Fruit fly (Drosophila melanogaster) whole organism, pupa: ENCODE measurements around the gene Seipin.
A peak's percentile ranks its signal among the peaks of the same experiment; 100 is the strongest.

Experiments used
- CG10348 ChIP-seq: fragments of 200-800 bp; sonication (Bioruptor generic); IDR thresholded peaks from 2 replicates; pipeline ENCODE4 v1.3.6; 2022; ENCODE audit warnings: missing biosample characterization, missing genetic modification characterization
- CG13204 ChIP-seq: fragments of 200-800 bp; sonication (Bioruptor generic); optimal IDR thresholded peaks from 2 replicates; lab custom pipeline; 2018; ENCODE audit warnings: missing biosample characterization, mild to moderate bottlenecking, missing genetic modification characterization, moderate library complexity
- CG17806 ChIP-seq: fragments of 200-800 bp; sonication (Bioruptor generic); optimal IDR thresholded peaks from 2 replicates; lab custom pipeline; 2018; ENCODE audit warnings: missing biosample characterization, mild to moderate bottlenecking, missing genetic modification characterization, moderate library complexity
- CG34367 ChIP-seq: fragments of 200-800 bp; sonication (Bioruptor generic); optimal IDR thresholded peaks from 2 replicates; lab custom pipeline; 2018; ENCODE audit warnings: missing biosample characterization, mild to moderate bottlenecking, missing genetic modification characterization
- CG4496 ChIP-seq: fragments of 200-800 bp; sonication (Bioruptor generic); IDR thresholded peaks from 3 replicates; pipeline ENCODE4 v1.3.6; 2022; ENCODE audit warnings: missing biosample characterization, missing genetic modification characterization
- CG8301 ChIP-seq: fragments of 200-800 bp; sonication (Bioruptor generic); optimal IDR thresholded peaks from 2 replicates; lab custom pipeline; 2018; ENCODE audit warnings: missing biosample characterization, mild to moderate bottlenecking, missing genetic modification characterization
- CG9948 ChIP-seq: fragments of 200-800 bp; sonication (Bioruptor generic); optimal IDR thresholded peaks from 2 replicates; lab custom pipeline; 2018; ENCODE audit warnings: missing biosample characterization, mild to moderate bottlenecking, missing genetic modification characterization, moderate library complexity
- EcR ChIP-seq: fragments of 200-800 bp; sonication (Bioruptor generic); optimal IDR thresholded peaks from 3 replicates; lab custom pipeline; 2019; ENCODE audit warnings: missing biosample characterization, missing genetic modification characterization, mild to moderate bottlenecking, moderate library complexity, missing genetic modification reagents
- Ets98B ChIP-seq: fragments of 200-800 bp; sonication (Bioruptor generic); IDR thresholded peaks from 2 replicates; pipeline ENCODE4 v1.3.6; 2022; ENCODE audit warnings: missing biosample characterization, missing genetic modification characterization
- Pif1B ChIP-seq: fragments of 200-800 bp; sonication (Bioruptor generic); optimal IDR thresholded peaks from 3 replicates; lab custom pipeline; 2016; ENCODE audit warnings: missing biosample characterization, missing genetic modification characterization
- Snoo ChIP-seq: fragments of 200-800 bp; sonication (Bioruptor generic); optimal IDR thresholded peaks from 3 replicates; lab custom pipeline; 2017; ENCODE audit warnings: missing biosample characterization, mild to moderate bottlenecking, missing genetic modification characterization, inconsistent platforms
- fd96Ca ChIP-seq: fragments of 200-800 bp; sonication (Bioruptor generic); IDR thresholded peaks from 3 replicates; pipeline ENCODE4 v1.3.6; 2022; ENCODE audit warnings: missing biosample characterization, missing genetic modification characterization
- rn ChIP-seq: fragments of 200-800 bp; sonication (Bioruptor generic); IDR thresholded peaks from 2 replicates; pipeline ENCODE4 v1.3.6; 2022; ENCODE audit warnings: missing biosample characterization, missing genetic modification characterization

- TF ChIP-seq Ets98B (GFP tag; lab: Robert Waterston, UW): peak; percentile 84
- TF ChIP-seq CG4496 (GFP tag; lab: Robert Waterston, UW): peak; percentile 91
- TF ChIP-seq rn: peak; percentile 69
- peak; percentile 10 for TF ChIP-seq CG34367
- TF ChIP-seq fd96Ca (GFP tag; lab: Robert Waterston, UW): peak; percentile 86
- TF ChIP-seq CG9948 (tag; lab: Kevin White, UChicago): peak; percentile 46
- TF ChIP-seq Pif1B (GFP tag; lab: Kevin White, UChicago): peak; percentile 83
- TF ChIP-seq CG10348 (GFP tag; lab: Robert Waterston, UW): no peak
- peak; percentile 26 for TF ChIP-seq EcR
- TF ChIP-seq CG8301 (tag; lab: Kevin White, UChicago): peak; percentile 58
- TF ChIP-seq CG13204 (GFP tag; lab: Kevin White, UChicago): peak; percentile 75
- TF ChIP-seq Snoo: peak; percentile 52
- peak; percentile 52 for TF ChIP-seq CG17806 (tag; lab: Kevin White, UChicago)
These were observed 30.9 kb upstream of the Seipin start, which contains the start of gene egh for dm6 chrX:2588415-2589411.
